Fruit fly (Drosophila melanogaster) whole organism, embryonic: ENCODE measurements around the gene FoxL1.

Experiments
- Awh ChIP-seq: fragments of 200-800 bp; sonication (Bioruptor generic); IDR thresholded peaks from 2 replicates; pipeline ENCODE4, ENCODE4 v1.3.6; 2022; ENCODE audit warnings: missing biosample characterization, missing genetic modification characterization
- CG14965 ChIP-seq: fragments of 200-800 bp; sonication (Bioruptor generic); optimal IDR thresholded peaks from 2 replicates; lab custom pipeline; 2016; ENCODE audit warnings: missing biosample characterization, missing genetic modification characterization, borderline replicate concordance
- CG17361 ChIP-seq: fragments of 200-800 bp; sonication (Bioruptor generic); IDR thresholded peaks from 3 replicates; pipeline ENCODE4 v1.3.6; 2022; ENCODE audit warnings: missing biosample characterization, missing genetic modification characterization
- CG3995 ChIP-seq: fragments of 200-800 bp; sonication (Bioruptor generic); optimal IDR thresholded peaks from 3 replicates; lab custom pipeline; 2016; ENCODE audit warnings: missing biosample characterization, missing genetic modification characterization
- Dll ChIP-seq: fragments of 200-800 bp; sonication (Bioruptor generic); IDR thresholded peaks from 4 replicates; pipeline ENCODE4 v1.3.6; 2022; ENCODE audit warnings: missing biosample characterization, missing genetic modification characterization; ENCODE audit not compliant: partially characterized antibody
- Optix ChIP-seq: fragments of 200-800 bp; sonication (Bioruptor generic); IDR thresholded peaks from 3 replicates; pipeline ENCODE4 v1.3.6; 2022; ENCODE audit warnings: missing biosample characterization, missing genetic modification characterization
- caup ChIP-seq: fragments of 200-800 bp; sonication (Bioruptor generic); optimal IDR thresholded peaks from 3 replicates; lab custom pipeline; 2017; ENCODE audit warnings: missing biosample characterization, mild to moderate bottlenecking, missing genetic modification characterization, moderate library complexity; ENCODE audit not compliant: severe bottlenecking
- dan ChIP-seq: fragments of 200-800 bp; sonication (Bioruptor generic); IDR thresholded peaks from 2 replicates; pipeline ENCODE4 v1.3.6; 2022; ENCODE audit warnings: missing biosample characterization, missing genetic modification characterization
- gfzf ChIP-seq: fragments of 200-800 bp; sonication (Bioruptor generic); optimal IDR thresholded peaks from 2 replicates; lab custom pipeline; 2016; ENCODE audit warnings: missing biosample characterization, mild to moderate bottlenecking, missing genetic modification characterization, moderate library complexity

DNA sequence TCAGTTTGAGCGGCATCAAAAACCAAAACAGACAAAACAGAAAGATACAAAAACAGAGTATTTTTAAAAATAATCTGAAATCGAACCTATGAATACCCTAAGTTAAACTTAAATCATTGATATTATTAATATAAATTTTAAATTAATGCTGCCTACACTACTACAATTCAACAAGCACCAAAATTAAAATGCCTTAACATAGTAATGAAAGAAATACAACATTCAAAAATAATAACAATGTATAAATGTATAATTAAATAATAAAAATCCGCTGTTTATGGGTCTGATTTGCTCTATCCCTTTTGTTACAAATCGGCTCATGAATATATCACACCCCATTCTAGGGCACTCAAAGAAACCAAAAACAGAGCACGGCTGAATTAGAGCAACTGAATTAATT lies 30.4 kb downstream of the FoxL1 start:
- TF ChIP-seq caup (GFP tag; lab: Kevin White, UChicago) (no peak), Awh (GFP tag; lab: Robert Waterston, UW) (no peak), CG14965 (no peak), CG17361 (GFP tag; lab: Robert Waterston, UW) (0 out of 3 replicates have a peak, but pooled peaks have one; percentile 34), Optix (GFP tag; lab: Robert Waterston, UW) (no peak), CG3995 (GFP tag; lab: Kevin White, UChicago) (no peak), dan (GFP tag; lab: Robert Waterston, UW) (no peak), gfzf (no peak), Dll (GFP tag; lab: Robert Waterston, UW) (no peak)
